Worm (Caenorhabditis elegans) whole organism, L2 larva: Measurements from ENCODE around the gene srz-82.

Experiments used
- C34F6.9 ChIP-seq: fragments of 150-350 bp; optimal IDR thresholded peaks from 2 replicates; lab custom pipeline; 2014; ENCODE audit warnings: missing biosample characterization, missing genetic modification characterization
- F13H6.1 ChIP-seq: sonication (generic microtip); optimal IDR thresholded peaks from 2 replicates; lab custom pipeline; 2016; ENCODE audit warnings: missing genetic modification characterization, missing compliant biosample characterization
- R02D3.7 ChIP-seq: fragments of 150-350 bp; optimal IDR thresholded peaks from 2 replicates; lab custom pipeline; 2014; ENCODE audit warnings: missing biosample characterization, missing genetic modification characterization
- Y55F3AM.14 ChIP-seq: fragments of 200-800 bp; sonication (Bioruptor generic); optimal IDR thresholded peaks from 2 replicates; lab custom pipeline; 2018; ENCODE audit warnings: mild to moderate bottlenecking, missing genetic modification characterization, missing compliant biosample characterization
- alr-1 ChIP-seq: fragments of 150-350 bp; optimal IDR thresholded peaks from 2 replicates; lab custom pipeline; 2014; ENCODE audit warnings: missing biosample characterization, missing genetic modification characterization
- aly-2 ChIP-seq: fragments of 150-350 bp; optimal IDR thresholded peaks from 2 replicates; lab custom pipeline; 2014; ENCODE audit warnings: missing biosample characterization, missing genetic modification characterization
- ama-1 ChIP-seq: fragments of 150-350 bp; optimal IDR thresholded peaks from 2 replicates; lab custom pipeline; 2018; ENCODE audit warnings: inconsistent platforms
- blmp-1 ChIP-seq: sonication (generic microtip); optimal IDR thresholded peaks from 2 replicates; lab custom pipeline; 2017; ENCODE audit warnings: missing genetic modification characterization, mild to moderate bottlenecking, missing compliant biosample characterization, antibody characterized with exemption, moderate library complexity; ENCODE audit not compliant: insufficient read depth
- ceh-82 ChIP-seq: fragments of 150-350 bp; optimal IDR thresholded peaks from 2 replicates; lab custom pipeline; 2014; ENCODE audit warnings: missing biosample characterization, missing genetic modification characterization
- crh-2 ChIP-seq: sonication (generic microtip); optimal IDR thresholded peaks from 2 replicates; lab custom pipeline; 2017; ENCODE audit warnings: missing biosample characterization, missing genetic modification characterization
- dmd-4 ChIP-seq: sonication (generic microtip); optimal IDR thresholded peaks from 2 replicates; lab custom pipeline; 2017; ENCODE audit warnings: missing biosample characterization, missing genetic modification characterization
- egl-27 ChIP-seq: sonication (generic microtip); optimal IDR thresholded peaks from 3 replicates; lab custom pipeline; 2017; ENCODE audit warnings: missing biosample characterization, missing genetic modification reagents, missing genetic modification characterization
- elt-1 ChIP-seq: fragments of 150-350 bp; optimal IDR thresholded peaks from 2 replicates; lab custom pipeline; 2014; ENCODE audit warnings: missing biosample characterization, missing genetic modification characterization
- fos-1 ChIP-seq: fragments of 150-350 bp; optimal IDR thresholded peaks from 2 replicates; lab custom pipeline; 2014; ENCODE audit warnings: missing biosample characterization, missing genetic modification characterization
- gmeb-1 ChIP-seq: fragments of 150-350 bp; optimal IDR thresholded peaks from 2 replicates; lab custom pipeline; 2014; ENCODE audit warnings: missing biosample characterization, missing genetic modification characterization
- lin-11 ChIP-seq: fragments of 150-350 bp; sonication (generic microtip); optimal IDR thresholded peaks from 2 replicates; lab custom pipeline; 2014; ENCODE audit warnings: missing biosample characterization, missing genetic modification characterization, inconsistent platforms, mixed read lengths
- lin-13 ChIP-seq: fragments of 150-350 bp; optimal IDR thresholded peaks from 2 replicates; lab custom pipeline; 2014; ENCODE audit warnings: missing biosample characterization, missing genetic modification reagents, missing genetic modification characterization
- lin-39 ChIP-seq: fragments of 150-350 bp; optimal IDR thresholded peaks from 2 replicates; lab custom pipeline; 2014; ENCODE audit warnings: missing biosample characterization, missing genetic modification reagents, missing genetic modification characterization
- lsy-2 ChIP-seq, 2 experiments: fragments of 150-350 bp in 1 of 2; sonication (generic microtip) in 1 of 2; optimal IDR thresholded peaks; 2 replicates each; lab custom pipeline; 2014 to 2017; ENCODE audit warnings: missing biosample characterization in 2 of 2, missing genetic modification characterization in 2 of 2
- mab-5 ChIP-seq: fragments of 150-350 bp; optimal IDR thresholded peaks from 2 replicates; lab custom pipeline; 2014; ENCODE audit warnings: missing biosample characterization, missing genetic modification characterization
- mbf-1 ChIP-seq: sonication (generic microtip); optimal IDR thresholded peaks from 2 replicates; lab custom pipeline; 2017; ENCODE audit warnings: missing biosample characterization, missing genetic modification characterization
- mdl-1 ChIP-seq, 2 experiments: fragments of 150-350 bp in 1 of 2; sonication (generic microtip) in 1 of 2; optimal IDR thresholded peaks; 2 replicates each; lab custom pipeline; 2017; ENCODE audit warnings: missing biosample characterization in 2 of 2, missing genetic modification characterization in 2 of 2
- nhr-10 ChIP-seq: sonication (generic microtip); optimal IDR thresholded peaks from 2 replicates; lab custom pipeline; 2017; ENCODE audit warnings: missing biosample characterization, missing genetic modification characterization
- nhr-11 ChIP-seq: fragments of 150-350 bp; optimal IDR thresholded peaks from 2 replicates; lab custom pipeline; 2014; ENCODE audit warnings: missing biosample characterization, missing genetic modification characterization
- nhr-12 ChIP-seq: fragments of 150-350 bp; optimal IDR thresholded peaks from 2 replicates; lab custom pipeline; 2014; ENCODE audit warnings: missing biosample characterization, missing genetic modification characterization
- nhr-129 ChIP-seq: fragments of 150-350 bp; optimal IDR thresholded peaks from 2 replicates; lab custom pipeline; 2014; ENCODE audit warnings: missing biosample characterization, missing genetic modification characterization
- nhr-21 ChIP-seq: fragments of 150-350 bp; optimal IDR thresholded peaks from 2 replicates; lab custom pipeline; 2014; ENCODE audit warnings: missing biosample characterization, missing genetic modification characterization
- nhr-23 ChIP-seq: fragments of 150-350 bp; optimal IDR thresholded peaks from 2 replicates; lab custom pipeline; 2014; ENCODE audit warnings: missing biosample characterization, missing genetic modification reagents, missing genetic modification characterization
- nhr-237 ChIP-seq: fragments of 150-350 bp; optimal IDR thresholded peaks from 2 replicates; lab custom pipeline; 2014; ENCODE audit warnings: missing biosample characterization, missing genetic modification characterization
- nhr-25 ChIP-seq: fragments of 150-350 bp; sonication (generic microtip); optimal IDR thresholded peaks from 3 replicates; lab custom pipeline; 2014; ENCODE audit warnings: missing biosample characterization, missing genetic modification characterization
- nhr-6 ChIP-seq: fragments of 150-350 bp; optimal IDR thresholded peaks from 2 replicates; lab custom pipeline; 2014; ENCODE audit warnings: missing biosample characterization, missing genetic modification characterization
- sem-4 ChIP-seq: fragments of 150-350 bp; optimal IDR thresholded peaks from 2 replicates; lab custom pipeline; 2014; ENCODE audit warnings: missing biosample characterization, missing genetic modification reagents, missing genetic modification characterization
- skn-1 ChIP-seq: sonication (generic microtip); optimal IDR thresholded peaks from 2 replicates; lab custom pipeline; 2017; ENCODE audit warnings: missing biosample characterization, missing genetic modification characterization
- sma-3 ChIP-seq: sonication (generic microtip); optimal IDR thresholded peaks from 2 replicates; lab custom pipeline; 2016; ENCODE audit warnings: missing genetic modification reagents, missing genetic modification characterization, missing compliant biosample characterization
- sma-9 ChIP-seq, 2 experiments: fragments of 150-350 bp in 1 of 2; sonication (generic microtip) in 1 of 2; optimal IDR thresholded peaks; 2 replicates each; lab custom pipeline; 2014 to 2016; ENCODE audit warnings: missing genetic modification characterization in 2 of 2, mild to moderate bottlenecking in 1 of 2, missing biosample characterization in 1 of 2, missing compliant biosample characterization in 1 of 2, missing genetic modification reagents in 1 of 2, moderate library complexity in 1 of 2
- snpc-4 ChIP-seq: fragments of 150-350 bp; optimal IDR thresholded peaks from 2 replicates; lab custom pipeline; 2014; ENCODE audit warnings: missing biosample characterization, missing genetic modification characterization
- unc-39 ChIP-seq: fragments of 150-350 bp; optimal IDR thresholded peaks from 2 replicates; lab custom pipeline; 2014; ENCODE audit warnings: missing biosample characterization, missing genetic modification characterization
- unc-55 ChIP-seq: fragments of 150-350 bp; sonication (generic microtip); optimal IDR thresholded peaks from 3 replicates; lab custom pipeline; 2014; ENCODE audit warnings: missing biosample characterization, missing genetic modification reagents, missing genetic modification characterization
- zag-1 ChIP-seq: fragments of 150-350 bp; optimal IDR thresholded peaks from 2 replicates; lab custom pipeline; 2014; ENCODE audit warnings: missing biosample characterization, missing genetic modification characterization
- ztf-11 ChIP-seq: sonication (generic microtip); optimal IDR thresholded peaks from 2 replicates; lab custom pipeline; 2017; ENCODE audit warnings: missing biosample characterization, missing genetic modification characterization

srz-82 gene

ce11 chrIV:3514467-3514866 is 31.8 kb downstream of the srz-82 start, which contains the start of gene tsg-101:
tsg-101 (minus strand) TSS chrIV:3514567.
- TF ChIP-seq sem-4 (tag; lab: Kevin White, UChicago) (no peak), ama-1 (lab: Kevin White, UChicago) (no peak), lin-13 (GFP tag; lab: Kevin White, UChicago) (no peak), blmp-1 (tag; lab: Kevin White, UChicago) (no peak), Y55F3AM.14 (no peak), ztf-11 (tag; lab: Kevin White, UChicago) (no peak), unc-39 (tag; lab: Kevin White, UChicago) (no peak), sma-3 (no peak), nhr-237 (tag; lab: Kevin White, UChicago) (no peak), zag-1 (tag; lab: Kevin White, UChicago) (no peak), alr-1 (no peak), crh-2 (tag; lab: Kevin White, UChicago) (no peak), nhr-129 (no peak), lsy-2 (tag; optimal IDR thresholded peaks at IDR 0.05; lab: Kevin White, UChicago) (no peak), nhr-10 (tag; lab: Kevin White, UChicago) (no peak), lin-39 (no peak), ceh-82 (tag; lab: Kevin White, UChicago) (no peak), F13H6.1 (no peak), R02D3.7 (tag; lab: Kevin White, UChicago) (no peak)

ce11 chrIV:3515412-3516046 is 32.8 kb downstream of the srz-82 start:
- TF ChIP-seq crh-2 (tag; lab: Kevin White, UChicago): peak; percentile 69
- TF ChIP-seq lsy-2 (tag; optimal IDR thresholded peaks at IDR 0.05; lab: Kevin White, UChicago): peak in 1 of 2 experiments; percentile 60
- no peak for TF ChIP-seq sma-3
- no peak for TF ChIP-seq ceh-82 (tag; lab: Kevin White, UChicago)
- no peak for TF ChIP-seq ama-1 (lab: Kevin White, UChicago)
- no peak for TF ChIP-seq dmd-4 (tag; lab: Kevin White, UChicago)
- TF ChIP-seq nhr-6 (tag; lab: Kevin White, UChicago): no peak
- TF ChIP-seq lin-11 (tag; lab: Kevin White, UChicago): peak; percentile 63
- peak; percentile 78 for TF ChIP-seq C34F6.9 (tag; lab: Kevin White, UChicago)
- no peak for TF ChIP-seq nhr-10 (tag; lab: Kevin White, UChicago)
- TF ChIP-seq lin-13 (GFP tag; lab: Kevin White, UChicago): peak; percentile 13
- TF ChIP-seq zag-1 (tag; lab: Kevin White, UChicago): peak; percentile 45
- peak; percentile 83 for TF ChIP-seq unc-55
- no peak for TF ChIP-seq elt-1
- TF ChIP-seq mdl-1 (tag; optimal IDR thresholded peaks at IDR 0.05; lab: Kevin White, UChicago): peak in 1 of 2 experiments; percentile 14
- TF ChIP-seq unc-39 (tag; lab: Kevin White, UChicago): no peak
- no peak for TF ChIP-seq sem-4 (tag; lab: Kevin White, UChicago)
- no peak for TF ChIP-seq gmeb-1
- no peak for TF ChIP-seq blmp-1 (tag; lab: Kevin White, UChicago)
- no peak for TF ChIP-seq mab-5 (tag; lab: Kevin White, UChicago)
- TF ChIP-seq snpc-4 (tag; lab: Kevin White, UChicago): peak; percentile 22
- peak; percentile 86 for TF ChIP-seq F13H6.1
- TF ChIP-seq fos-1 (tag; lab: Kevin White, UChicago): peak; percentile 86
- no peak for TF ChIP-seq nhr-23 (tag; lab: Kevin White, UChicago)
- no peak for TF ChIP-seq nhr-12 (tag; lab: Kevin White, UChicago)
- peak; percentile 72 for TF ChIP-seq nhr-129
- TF ChIP-seq egl-27: no peak
- TF ChIP-seq sma-9 (GFP tag; optimal IDR thresholded peaks at IDR 0.05; lab: Kevin White, UChicago): no peak
- no peak for TF ChIP-seq sma-9 (tag; optimal IDR thresholded peaks at IDR 0.05; lab: Kevin White, UChicago)

DNA sequence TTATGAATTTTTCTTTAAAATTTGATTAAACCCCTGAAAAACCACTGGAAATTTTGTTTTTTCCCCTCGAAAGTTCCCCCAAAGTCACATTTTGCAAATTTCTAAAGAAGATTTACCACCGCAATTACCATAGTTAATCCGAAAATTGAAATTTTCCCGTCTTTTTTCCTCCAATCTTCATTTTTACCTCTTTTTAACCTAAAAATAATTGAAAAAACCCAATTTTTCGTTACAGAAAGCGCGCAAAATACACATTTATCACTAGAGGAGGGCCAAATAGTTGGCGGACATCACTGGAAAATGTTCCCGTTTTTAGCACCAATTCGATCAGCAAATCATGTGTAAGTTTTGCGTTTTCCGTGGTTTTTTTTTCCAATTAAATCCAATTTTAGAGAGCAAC is 33.9 kb downstream of the srz-82 start, which contains the start of gene unc-33:
unc-33 (plus strand) TSS at position 301 of the 400 bp plus-strand sequence.
- no peak for TF ChIP-seq nhr-21 (tag; lab: Kevin White, UChicago)
- no peak for TF ChIP-seq nhr-129
- no peak for TF ChIP-seq nhr-6 (tag; lab: Kevin White, UChicago)
- TF ChIP-seq crh-2 (tag; lab: Kevin White, UChicago): no peak
- no peak for TF ChIP-seq blmp-1 (tag; lab: Kevin White, UChicago)
- no peak for TF ChIP-seq unc-55
- TF ChIP-seq nhr-23 (tag; lab: Kevin White, UChicago): no peak
- no peak for TF ChIP-seq nhr-25 (tag; lab: Kevin White, UChicago)
- no peak for TF ChIP-seq nhr-237 (tag; lab: Kevin White, UChicago)
- no peak for TF ChIP-seq sma-3
- TF ChIP-seq ztf-11 (tag; lab: Kevin White, UChicago): no peak
- no peak for TF ChIP-seq nhr-11 (tag; lab: Kevin White, UChicago)
- no peak for TF ChIP-seq aly-2 (tag; lab: Kevin White, UChicago)
- no peak for TF ChIP-seq mbf-1 (tag; lab: Kevin White, UChicago)
- TF ChIP-seq snpc-4 (tag; lab: Kevin White, UChicago): no peak
- no peak for TF ChIP-seq zag-1 (tag; lab: Kevin White, UChicago)
- TF ChIP-seq fos-1 (tag; lab: Kevin White, UChicago): no peak
- no peak for TF ChIP-seq F13H6.1
- TF ChIP-seq lin-39: no peak
- TF ChIP-seq skn-1 (tag; lab: Kevin White, UChicago): no peak
